Fruit fly (Drosophila melanogaster): Measurements from ENCODE around the gene fz3.

dm6 chrX:771431-772064, 1.8 kb downstream of the fz3 start:
- TF ChIP-seq CG8478 (optimal IDR thresholded peaks at IDR 0.05) (no peak), psq (optimal IDR thresholded peaks at IDR 0.05) (no peak), usp (GFP tag; optimal IDR thresholded peaks at IDR 0.05) (no peak)

Measured in whole organism.